Fruit fly (Drosophila melanogaster) whole organism, wandering third instar larva: ENCODE measurements around the gene CG12507.
A peak's percentile ranks its signal among the peaks of the same experiment; 100 is the strongest.

Experiments used
- Abd-B ChIP-seq: fragments of >200 bp; optimal IDR thresholded peaks from 2 replicates; lab custom pipeline; 2017; ENCODE audit warnings: missing biosample characterization, missing genetic modification characterization
- CG32264 ChIP-seq: fragments of 200-800 bp; sonication (Bioruptor generic); optimal IDR thresholded peaks from 2 replicates; lab custom pipeline; 2016; ENCODE audit warnings: missing biosample characterization, missing genetic modification characterization
- CG9705 ChIP-seq: fragments of 200-800 bp; sonication (Bioruptor generic); optimal IDR thresholded peaks from 2 replicates; lab custom pipeline; 2018; ENCODE audit warnings: missing biosample characterization, mild to moderate bottlenecking, missing genetic modification characterization
- CrebA ChIP-seq: fragments of 200-800 bp; sonication (Bioruptor generic); optimal IDR thresholded peaks from 2 replicates; lab custom pipeline; 2016; ENCODE audit warnings: missing biosample characterization, mild to moderate bottlenecking, missing genetic modification characterization, borderline replicate concordance
- Dfd ChIP-seq: fragments of >200 bp; optimal IDR thresholded peaks from 2 replicates; lab custom pipeline; 2017; ENCODE audit warnings: missing biosample characterization, missing genetic modification characterization
- Dif ChIP-seq: fragments of 200-275, 200-300 bp; sonication (Bioruptor generic); optimal IDR thresholded peaks from 2 replicates; lab custom pipeline; 2018; ENCODE audit warnings: missing biosample characterization, missing genetic modification characterization; ENCODE audit not compliant: partially characterized antibody
- GATAd ChIP-seq: sonication (Bioruptor generic); optimal IDR thresholded peaks from 2 replicates; lab custom pipeline; 2016; ENCODE audit warnings: missing biosample characterization, missing genetic modification characterization
- HLH106 ChIP-seq: fragments of 200-800 bp; optimal IDR thresholded peaks from 3 replicates; lab custom pipeline; 2019; ENCODE audit warnings: missing biosample characterization, mild to moderate bottlenecking, missing genetic modification characterization, moderate library complexity
- Hnf4 ChIP-seq: fragments of 200-800 bp; sonication (Bioruptor generic); optimal IDR thresholded peaks from 2 replicates; lab custom pipeline; 2016; ENCODE audit warnings: missing biosample characterization, mild to moderate bottlenecking, missing genetic modification characterization
- Hr78 ChIP-seq: fragments of >200 bp; optimal IDR thresholded peaks from 2 replicates; lab custom pipeline; 2017; ENCODE audit warnings: missing biosample characterization, missing genetic modification characterization
- Hr83 ChIP-seq: fragments of 200-300 bp; sonication (Bioruptor generic); optimal IDR thresholded peaks from 2 replicates; lab custom pipeline; 2016; ENCODE audit warnings: missing biosample characterization, mild to moderate bottlenecking, missing genetic modification characterization, moderate library complexity; ENCODE audit not compliant: poor library complexity, severe bottlenecking
- Jra ChIP-seq: sonication (Bioruptor generic); optimal IDR thresholded peaks from 2 replicates; lab custom pipeline; 2016; ENCODE audit warnings: missing biosample characterization, missing genetic modification characterization
- Mio ChIP-seq: sonication (Bioruptor generic); optimal IDR thresholded peaks from 2 replicates; lab custom pipeline; 2016; ENCODE audit warnings: missing biosample characterization, missing genetic modification characterization
- Myc ChIP-seq: fragments of >200 bp; optimal IDR thresholded peaks from 2 replicates; lab custom pipeline; 2017
- N ChIP-seq: fragments of >200 bp; optimal IDR thresholded peaks from 2 replicates; lab custom pipeline; 2018; ENCODE audit warnings: missing biosample characterization, missing external identifiers, missing genetic modification characterization
- OdsH ChIP-seq: fragments of 200-800 bp; sonication (Bioruptor generic); optimal IDR thresholded peaks from 2 replicates; lab custom pipeline; 2016; ENCODE audit warnings: missing biosample characterization, mild to moderate bottlenecking, missing genetic modification characterization
- Rel ChIP-seq, 2 experiments: fragments of 200-800 bp; sonication (Bioruptor generic) in 1 of 2; optimal IDR thresholded peaks; 2 replicates in 1 of 2; 3 replicates in 1 of 2; lab custom pipeline; 2016 to 2019; ENCODE audit warnings: mild to moderate bottlenecking in 2 of 2, missing biosample characterization in 2 of 2, missing genetic modification characterization in 2 of 2, moderate library complexity in 1 of 2
- Sp1 ChIP-seq: fragments of 200-800 bp; sonication (Bioruptor generic); optimal IDR thresholded peaks from 3 replicates; lab custom pipeline; 2019; ENCODE audit warnings: missing biosample characterization, mild to moderate bottlenecking, missing genetic modification characterization, moderate library complexity
- Vsx2 ChIP-seq: fragments of 200-300, 225-300 bp; sonication (Bioruptor generic); optimal IDR thresholded peaks from 2 replicates; lab custom pipeline; 2018; ENCODE audit warnings: missing biosample characterization, missing genetic modification characterization; ENCODE audit not compliant: partially characterized antibody
- br ChIP-seq: fragments of 200-800 bp; sonication (Bioruptor generic); optimal IDR thresholded peaks from 2 replicates; lab custom pipeline; 2016; ENCODE audit warnings: missing biosample characterization, missing genetic modification characterization
- brk ChIP-seq: fragments of 200-800 bp; sonication (Bioruptor generic); optimal IDR thresholded peaks from 2 replicates; lab custom pipeline; 2016; ENCODE audit warnings: missing biosample characterization, mild to moderate bottlenecking, missing genetic modification characterization
- dl ChIP-seq, 2 experiments: fragments of 175-275, 200-275 bp in 1 of 2; fragments of 200-275 bp in 1 of 2; sonication (Bioruptor generic); optimal IDR thresholded peaks; lab custom pipeline; 2018; ENCODE audit warnings: mild to moderate bottlenecking in 2 of 2, missing biosample characterization in 2 of 2, missing genetic modification characterization in 2 of 2, moderate library complexity in 2 of 2; ENCODE audit not compliant: partially characterized antibody in 2 of 2, insufficient read depth in 1 of 2
- dmrt93B ChIP-seq: fragments of 200-800 bp; sonication (Bioruptor generic); optimal IDR thresholded peaks from 2 replicates; lab custom pipeline; 2018; ENCODE audit warnings: missing biosample characterization, mild to moderate bottlenecking, missing genetic modification characterization
- dsf ChIP-seq: sonication (Bioruptor generic); optimal IDR thresholded peaks from 2 replicates; lab custom pipeline; 2016; ENCODE audit warnings: missing biosample characterization, missing genetic modification characterization, borderline replicate concordance
- ey ChIP-seq: fragments of 200-800 bp; sonication (Bioruptor generic); optimal IDR thresholded peaks from 2 replicates; lab custom pipeline; 2016; ENCODE audit warnings: missing biosample characterization, missing genetic modification characterization
- foxo ChIP-seq, 2 experiments: fragments of 200-800 bp; sonication (Bioruptor generic); optimal IDR thresholded peaks; 2 replicates in 1 of 2; 3 replicates in 1 of 2; lab custom pipeline; 2016 to 2017; ENCODE audit warnings: missing biosample characterization in 2 of 2, missing genetic modification characterization in 2 of 2
- fru ChIP-seq: fragments of 200-800 bp; sonication (Bioruptor generic); optimal IDR thresholded peaks from 3 replicates; lab custom pipeline; 2016; ENCODE audit warnings: missing biosample characterization, mild to moderate bottlenecking, missing genetic modification characterization
- h ChIP-seq: fragments of 200-800 bp; sonication (Bioruptor generic); optimal IDR thresholded peaks from 3 replicates; lab custom pipeline; 2016; ENCODE audit warnings: missing biosample characterization, mild to moderate bottlenecking, missing genetic modification characterization
- jim ChIP-seq: fragments of 175-275, 200-325 bp; sonication (Bioruptor generic); optimal IDR thresholded peaks from 2 replicates; lab custom pipeline; 2016; ENCODE audit warnings: missing biosample characterization, mild to moderate bottlenecking, missing genetic modification characterization
- lola ChIP-seq: fragments of >200 bp; optimal IDR thresholded peaks from 2 replicates; lab custom pipeline; 2017; ENCODE audit warnings: missing biosample characterization, missing genetic modification characterization
- pan ChIP-seq: fragments of >200 bp; optimal IDR thresholded peaks from 2 replicates; lab custom pipeline; 2017
- psq ChIP-seq: fragments of 200-800 bp; sonication (Bioruptor generic); optimal IDR thresholded peaks from 3 replicates; lab custom pipeline; 2017; ENCODE audit warnings: missing biosample characterization, mild to moderate bottlenecking, missing genetic modification characterization, moderate library complexity
- rgr ChIP-seq: fragments of 200-800 bp; sonication (Bioruptor generic); optimal IDR thresholded peaks from 3 replicates; lab custom pipeline; 2016; ENCODE audit warnings: missing biosample characterization, mild to moderate bottlenecking, missing genetic modification characterization
- sage ChIP-seq: fragments of 200-800 bp; sonication (Bioruptor generic); optimal IDR thresholded peaks from 2 replicates; lab custom pipeline; 2016; ENCODE audit warnings: missing biosample characterization, mild to moderate bottlenecking, missing genetic modification characterization
- sv ChIP-seq: fragments of 200-800 bp; sonication (Bioruptor generic); optimal IDR thresholded peaks from 3 replicates; lab custom pipeline; 2016; ENCODE audit warnings: missing biosample characterization, missing genetic modification characterization
- tai ChIP-seq: sonication (Bioruptor generic); optimal IDR thresholded peaks from 2 replicates; lab custom pipeline; 2016; ENCODE audit warnings: missing biosample characterization, missing genetic modification characterization
- usp ChIP-seq: fragments of >200 bp; optimal IDR thresholded peaks from 2 replicates; lab custom pipeline; 2017; ENCODE audit warnings: missing biosample characterization, missing genetic modification characterization
- woc ChIP-seq: sonication (Bioruptor generic); optimal IDR thresholded peaks from 2 replicates; lab custom pipeline; 2016; ENCODE audit warnings: missing biosample characterization, mild to moderate bottlenecking, missing genetic modification characterization

Gene CG12507

DNA sequence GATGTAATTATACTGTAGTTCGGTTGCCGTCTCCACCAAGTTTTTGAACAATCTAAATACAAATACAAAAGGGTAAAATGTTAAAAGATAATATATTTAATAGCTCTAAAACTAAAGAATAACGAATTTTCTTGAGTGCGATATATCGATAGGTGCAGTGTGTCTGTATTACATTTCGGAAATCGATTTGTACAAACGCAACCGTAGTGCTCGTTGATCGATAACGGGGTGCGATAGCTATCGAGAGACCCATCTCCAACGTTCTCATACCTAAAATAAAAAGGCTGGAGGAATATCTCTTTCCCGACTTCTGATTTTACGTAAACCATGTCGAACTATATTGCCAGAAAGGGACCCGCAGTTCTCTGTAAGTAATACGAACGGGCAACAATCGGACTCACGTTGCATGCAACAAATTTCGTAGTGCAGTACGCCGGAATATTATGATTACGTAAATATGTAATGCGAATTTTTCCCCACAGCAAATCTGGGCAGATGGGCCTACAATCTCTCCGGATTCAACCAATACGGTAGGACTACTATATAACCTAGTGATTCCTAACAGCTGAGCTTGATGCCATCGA is 19.8 kb upstream of the CG12507 start, which contains the start of gene UQCR-14 (continued):
- no peak for TF ChIP-seq N (GFP tag; lab: Kevin White, UChicago)
- TF ChIP-seq Hnf4 (GFP tag; lab: Kevin White, UChicago), result peak; percentile 49
- TF ChIP-seq Vsx2 (GFP tag; lab: Kevin White, UChicago), result no peak
- no peak for TF ChIP-seq lola (GFP tag; lab: Kevin White, UChicago)
- TF ChIP-seq GATAd (GFP tag; lab: Kevin White, UChicago), result no peak
- TF ChIP-seq fru, result no peak
- TF ChIP-seq Mio (GFP tag; lab: Kevin White, UChicago), result no peak
- TF ChIP-seq OdsH (GFP tag; lab: Kevin White, UChicago), result no peak
- no peak for TF ChIP-seq Rel (GFP tag; optimal IDR thresholded peaks at IDR 0.05; lab: Kevin White, UChicago)
- TF ChIP-seq Rel (tag; optimal IDR thresholded peaks at IDR 0.05; lab: Kevin White, UChicago), result peak; percentile 18
- no peak for TF ChIP-seq jim (GFP tag; lab: Kevin White, UChicago)
- TF ChIP-seq, all 38 proteins: peak for 13

DNA sequence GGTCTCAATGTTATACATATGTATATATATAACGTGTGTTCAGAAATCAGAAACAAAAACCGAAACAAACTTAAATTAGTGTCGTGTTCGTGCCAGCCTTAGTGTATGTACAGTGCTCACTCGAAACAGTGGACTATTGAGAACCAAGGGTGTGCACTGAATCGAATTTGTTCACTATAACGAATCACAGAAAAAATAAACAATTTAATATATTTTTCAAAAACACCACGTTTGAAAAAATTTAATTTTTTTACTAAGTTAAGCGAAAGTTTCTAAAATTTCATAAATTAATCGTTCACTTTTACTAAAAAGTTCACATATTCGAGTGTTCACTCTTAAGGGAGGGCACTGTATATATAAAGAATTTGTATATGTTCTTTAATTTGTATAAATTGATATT is 18.8 kb upstream of the CG12507 start:
- TF ChIP-seq dl (GFP tag; optimal IDR thresholded peaks at IDR 0.05; lab: Kevin White, UChicago; ENCODE audit: insufficient read depth in 1 of 2, partially characterized antibody in 2 of 2) (no peak), br (GFP tag; lab: Kevin White, UChicago) (peak; percentile 2), dsf (no peak), Rel (GFP tag; optimal IDR thresholded peaks at IDR 0.05; lab: Kevin White, UChicago) (no peak), Rel (tag; optimal IDR thresholded peaks at IDR 0.05; lab: Kevin White, UChicago) (no peak), Vsx2 (GFP tag; lab: Kevin White, UChicago) (no peak), Hnf4 (GFP tag; lab: Kevin White, UChicago) (no peak), sage (GFP tag; lab: Kevin White, UChicago) (no peak), fru (peak; percentile 33), dmrt93B (no peak), HLH106 (peak; percentile 35), brk (GFP tag; lab: Kevin White, UChicago) (no peak), ey (GFP tag; lab: Kevin White, UChicago) (peak; percentile 1), Dfd (GFP tag; lab: Kevin White, UChicago) (no peak), Sp1 (GFP tag; lab: Kevin White, UChicago) (peak; percentile 6), sv (no peak), GATAd (GFP tag; lab: Kevin White, UChicago) (no peak), CG32264 (GFP tag; lab: Kevin White, UChicago) (no peak), Myc (no peak), usp (GFP tag; lab: Kevin White, UChicago) (no peak), jim (GFP tag; lab: Kevin White, UChicago) (no peak), Hr78 (no peak), CrebA (no peak), Dif (GFP tag; lab: Kevin White, UChicago) (no peak), Mio (GFP tag; lab: Kevin White, UChicago) (no peak), Hr83 (GFP tag; lab: Kevin White, UChicago) (no peak), N (GFP tag; lab: Kevin White, UChicago) (no peak), pan (no peak), lola (GFP tag; lab: Kevin White, UChicago) (no peak), OdsH (GFP tag; lab: Kevin White, UChicago) (peak; percentile 15), Abd-B (no peak), Jra (GFP tag; lab: Kevin White, UChicago) (no peak), h (GFP tag; lab: Kevin White, UChicago) (peak; percentile 25), psq (GFP tag; lab: Kevin White, UChicago) (no peak), tai (GFP tag; lab: Kevin White, UChicago) (no peak), woc (GFP tag; lab: Kevin White, UChicago) (no peak), CG9705 (GFP tag; lab: Kevin White, UChicago) (no peak), foxo (GFP tag; optimal IDR thresholded peaks at IDR 0.05; lab: Kevin White, UChicago) (peak in 1 of 2 experiments; percentile 42), rgr (GFP tag; lab: Kevin White, UChicago) (peak; percentile 19)
